Worm (Caenorhabditis elegans) whole organism, L4/young adult: Measurements from ENCODE around the gene fbxa-141.

ENCODE experiments used
- W03F9.2 ChIP-seq: fragments of 150-350 bp; optimal IDR thresholded peaks from 2 replicates; lab custom pipeline; 2014; ENCODE audit warnings: missing biosample characterization, missing genetic modification characterization
- dao-5 ChIP-seq: sonication (generic microtip); optimal IDR thresholded peaks from 2 replicates; lab custom pipeline; 2016; ENCODE audit warnings: missing genotype, missing genetic modification characterization, moderate library complexity, missing compliant biosample characterization
- him-1 ChIP-seq: sonication (generic microtip); optimal IDR thresholded peaks from 2 replicates; lab custom pipeline; 2016; ENCODE audit warnings: missing genotype, missing genetic modification reagents, missing genetic modification characterization, missing compliant biosample characterization

DNA sequence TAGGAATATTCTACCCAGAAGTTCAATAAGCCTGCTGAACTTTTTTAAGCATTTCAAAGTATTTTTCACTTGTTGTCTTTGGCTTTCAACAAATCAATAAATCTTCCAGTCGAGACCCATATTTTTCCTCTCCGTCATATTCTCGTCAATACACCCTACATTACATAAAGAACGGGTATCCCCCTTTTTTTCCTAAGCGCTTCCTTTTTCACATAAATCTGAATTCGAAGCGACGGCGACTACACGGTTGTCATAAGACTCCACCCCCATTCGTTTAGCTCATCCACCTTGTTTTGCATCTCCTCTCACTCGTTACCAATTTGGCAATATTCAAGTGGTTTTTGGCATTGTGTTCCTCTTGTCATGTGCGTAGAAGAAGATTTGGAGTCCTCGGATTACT, 43.4 kb downstream of the fbxa-141 start, which contains the start of gene M163.9:
- no peak for TF ChIP-seq him-1
- no peak for TF ChIP-seq dao-5 (tag; lab: Kevin White, UChicago)
- no peak for TF ChIP-seq W03F9.2 (tag; lab: Kevin White, UChicago)
